Worm (Caenorhabditis elegans) whole organism, midembryonic: ENCODE results near the gene mec-9.

ENCODE experiments used
- klf-2 ChIP-seq: fragments of 200-800 bp; sonication (Bioruptor generic); conservative IDR thresholded peaks from 2 replicates; pipeline ENCODE4 v1.3.6; 2022; ENCODE audit warnings: missing genetic modification reagents, missing genetic modification characterization, missing compliant biosample characterization
- med-1 ChIP-seq: sonication (generic microtip); optimal IDR thresholded peaks from 2 replicates; lab custom pipeline; 2017; ENCODE audit warnings: missing genetic modification characterization, mild to moderate bottlenecking, missing compliant biosample characterization, antibody characterized with exemption, missing genetic modification reagents; ENCODE audit not compliant: insufficient read depth
- ztf-23 ChIP-seq: fragments of 200-800 bp; sonication (Bioruptor generic); IDR thresholded peaks from 2 replicates; pipeline ENCODE4 v1.3.6; 2022; ENCODE audit warnings: missing genetic modification reagents, missing genetic modification characterization, missing compliant biosample characterization

ce11 chrV:9944093-9944492, 29.2 kb upstream of the mec-9 start, which contains the start of gene sre-28:
- TF ChIP-seq med-1 (GFP tag; lab: Kevin White, UChicago) = no peak
- TF ChIP-seq ztf-23 = no peak
- TF ChIP-seq klf-2 = no peak
